Worm (Caenorhabditis elegans): ENCODE data around the gene srh-213.
"Not testable (repeated sequence)": the region's sequence is repeated elsewhere in the genome, so short reads cannot be mapped to it uniquely, and the experiment has no call there.

DNA sequence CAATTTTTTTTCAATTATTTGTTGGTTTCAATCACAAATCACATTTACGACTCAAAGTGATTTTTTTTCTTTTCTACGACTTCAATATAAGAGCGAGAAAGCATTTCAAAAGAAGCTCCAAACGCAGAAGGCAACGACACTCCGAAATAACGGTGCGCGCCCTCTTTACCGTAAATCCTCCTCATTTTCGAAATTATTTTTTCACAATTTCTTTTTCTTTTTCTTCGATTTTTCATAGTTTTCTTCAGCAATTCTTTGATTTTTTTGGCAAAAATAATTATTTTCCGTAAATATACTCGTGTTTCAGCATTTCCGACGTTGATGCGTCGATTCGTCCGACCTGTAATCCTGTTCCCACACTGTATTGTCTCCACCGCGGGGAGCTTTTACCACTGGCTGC is 24.1 kb downstream of the srh-213 start, which contains the start of gene F40C5.2:
- not testable (repeated sequence) for TF ChIP-seq snpc-4 (GFP tag; optimal IDR thresholded peaks at IDR 0.05); snpc-4 (tag; optimal IDR thresholded peaks at IDR 0.05); sdz-38 (tag; optimal IDR thresholded peaks at IDR 0.05); pha-4 (tag; optimal IDR thresholded peaks at IDR 0.05); nhr-90 (tag; optimal IDR thresholded peaks at IDR 0.05); dox-1 (GFP tag; IDR thresholded peaks at IDR 0.05); unc-62 (GFP tag; optimal IDR thresholded peaks at IDR 0.05); C06A6.2 (GFP tag; conservative IDR thresholded peaks at IDR 0.05); dpl-1 (GFP tag; optimal IDR thresholded peaks at IDR 0.05); egrh-3 (GFP tag; IDR thresholded peaks at IDR 0.05); sea-2 (GFP tag; IDR thresholded peaks at IDR 0.05); ama-1 (optimal IDR thresholded peaks at IDR 0.05); ama-1 (GFP tag; optimal IDR thresholded peaks at IDR 0.05); attf-6 (GFP tag; IDR thresholded peaks at IDR 0.05); Y95B8A.8 (GFP tag; IDR thresholded peaks at IDR 0.05); F37B4.10 (GFP tag; IDR thresholded peaks at IDR 0.05)
